Worm (Caenorhabditis elegans) whole organism, L1 larva: ENCODE measurements around the gene T25B9.6.

Experiments used
- lin-15B ChIP-seq: fragments of 150-350 bp; sonication (generic microtip); optimal IDR thresholded peaks from 3 replicates; lab custom pipeline; 2014; ENCODE audit warnings: missing biosample characterization, missing genetic modification characterization
- nhr-11 ChIP-seq: fragments of 150-350 bp; optimal IDR thresholded peaks from 2 replicates; lab custom pipeline; 2014; ENCODE audit warnings: missing biosample characterization, missing genetic modification characterization
- nhr-12 ChIP-seq: sonication (generic microtip); optimal IDR thresholded peaks from 2 replicates; lab custom pipeline; 2017; ENCODE audit warnings: missing biosample characterization, missing genetic modification characterization
- unc-130 ChIP-seq: fragments of 150-350 bp; optimal IDR thresholded peaks from 2 replicates; lab custom pipeline; 2017; ENCODE audit warnings: missing biosample characterization, missing genetic modification characterization, inconsistent platforms

- TF ChIP-seq nhr-12 (tag; lab: Kevin White, UChicago) (no peak), lin-15B (tag; lab: Kevin White, UChicago) (no peak), unc-130 (no peak), nhr-11 (no peak)
Measured at ce11 chrIV:10784085-10784484, 26.1 kb downstream of the T25B9.6 start.
